Worm (Caenorhabditis elegans) whole organism, young adult: ENCODE results near the gene Y51H4A.23.
"Not testable (repeated sequence)": the region's sequence is repeated elsewhere in the genome, so short reads cannot be mapped to it uniquely, and the experiment has no call there.

Source experiments
- athp-1 ChIP-seq: sonication (generic microtip); optimal IDR thresholded peaks from 2 replicates; lab custom pipeline; 2017; ENCODE audit warnings: mild to moderate bottlenecking, missing genetic modification characterization, missing compliant biosample characterization
- nfya-2 ChIP-seq: fragments of 200-800 bp; sonication (Bioruptor generic); IDR thresholded peaks from 2 replicates; pipeline ENCODE4 v1.3.6; 2022; ENCODE audit warnings: missing genetic modification reagents, missing genetic modification characterization, missing compliant biosample characterization
- ztf-22 ChIP-seq: fragments of 200-800 bp; sonication (Bioruptor generic); optimal IDR thresholded peaks from 2 replicates; lab custom pipeline; 2018; ENCODE audit warnings: mild to moderate bottlenecking, missing genetic modification characterization, moderate library complexity, missing compliant biosample characterization

Gene Y51H4A.23

DNA sequence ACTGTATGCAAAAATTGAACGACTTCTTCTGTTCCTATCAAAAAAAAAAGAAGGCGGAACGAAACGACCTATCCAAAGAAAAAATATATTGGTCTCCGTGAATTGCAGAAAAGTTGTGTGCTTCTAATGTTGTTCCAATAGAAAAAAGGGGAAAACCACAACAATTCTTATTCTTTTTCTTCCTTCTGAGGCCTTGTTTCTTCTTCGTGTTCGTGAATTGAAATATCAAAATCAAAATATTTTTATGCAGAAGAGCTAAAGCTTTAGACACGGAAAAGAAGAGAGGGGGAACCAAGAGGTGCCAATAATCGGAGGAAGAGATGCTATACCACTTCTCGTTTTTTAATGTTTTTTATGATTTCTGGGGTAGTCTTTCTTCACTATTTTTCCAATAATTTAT lies 33.1 kb downstream of the Y51H4A.23 start, which contains the start of gene Y43D4A.2:
Gene Y43D4A.2, minus strand, starts transcription at position 101 of the 400 bp plus-strand sequence.
- TF ChIP-seq nfya-2 (GFP tag; lab: Robert Waterston, UW); athp-1 (tag; lab: Kevin White, UChicago); ztf-22 (GFP tag; lab: Kevin White, UChicago): not testable (repeated sequence)
